Fruit fly (Drosophila melanogaster) whole organism, embryonic: ENCODE results near the gene CG11726.

ENCODE experiments used
- Antp ChIP-seq: fragments of 200-800 bp; sonication (Bioruptor generic); optimal IDR thresholded peaks from 3 replicates; lab custom pipeline; 2016; ENCODE audit warnings: missing biosample characterization, missing genetic modification characterization
- CG10209 ChIP-seq: fragments of 200-800 bp; sonication (Bioruptor generic); optimal IDR thresholded peaks from 3 replicates; lab custom pipeline; 2017; ENCODE audit warnings: missing biosample characterization, mild to moderate bottlenecking, missing genetic modification characterization, missing genetic modification reagents
- CG10979 ChIP-seq: fragments of 200-800 bp; sonication (Bioruptor generic); optimal IDR thresholded peaks from 2 replicates; lab custom pipeline; 2018; ENCODE audit warnings: missing biosample characterization, mild to moderate bottlenecking, missing genetic modification characterization, moderate library complexity
- CG13296 ChIP-seq: fragments of 200-800 bp; sonication (Bioruptor generic); optimal IDR thresholded peaks from 3 replicates; lab custom pipeline; 2018; ENCODE audit warnings: missing biosample characterization, mild to moderate bottlenecking, missing genetic modification characterization
- CG1647 ChIP-seq: fragments of 200-800 bp; sonication (Bioruptor generic); optimal IDR thresholded peaks from 3 replicates; lab custom pipeline; 2016; ENCODE audit warnings: missing biosample characterization, missing genetic modification characterization
- CG16813 ChIP-seq: fragments of 200-800 bp; sonication (Bioruptor generic); IDR thresholded peaks from 3 replicates; pipeline ENCODE4 v1.3.6; 2022; ENCODE audit warnings: missing biosample characterization, missing genetic modification characterization; ENCODE audit not compliant: partially characterized antibody
- CG1792 ChIP-seq: fragments of 200-800 bp; sonication (Bioruptor generic); optimal IDR thresholded peaks from 2 replicates; lab custom pipeline; 2016; ENCODE audit warnings: missing biosample characterization, missing genetic modification characterization
- CG3838 ChIP-seq: fragments of 200-800 bp; sonication (Bioruptor generic); optimal IDR thresholded peaks from 3 replicates; lab custom pipeline; 2016; ENCODE audit warnings: missing biosample characterization, missing genetic modification characterization
- CG4282 ChIP-seq: fragments of 200-800 bp; sonication (Bioruptor generic); optimal IDR thresholded peaks from 2 replicates; lab custom pipeline; 2016; ENCODE audit warnings: missing biosample characterization, missing genetic modification characterization
- CG4360 ChIP-seq: fragments of 200-800 bp; sonication (Bioruptor generic); IDR thresholded peaks from 2 replicates; pipeline ENCODE4 v1.3.6; 2022; ENCODE audit warnings: missing biosample characterization, missing genetic modification characterization
- CG4404 ChIP-seq: fragments of 200-800 bp; sonication (Bioruptor generic); IDR thresholded peaks from 2 replicates; pipeline ENCODE4 v1.3.6; 2022; ENCODE audit warnings: missing biosample characterization, missing genetic modification characterization
- CG6272 ChIP-seq: fragments of 200-800 bp; sonication (Bioruptor generic); IDR thresholded peaks from 2 replicates; pipeline ENCODE4 v1.3.6; 2022; ENCODE audit warnings: missing biosample characterization, missing genetic modification characterization
- CG7963 ChIP-seq: fragments of 200-800 bp; sonication (Bioruptor generic); IDR thresholded peaks from 3 replicates; pipeline ENCODE4 v1.3.6; 2022; ENCODE audit warnings: missing biosample characterization, missing genetic modification characterization; ENCODE audit not compliant: partially characterized antibody
- CG7987 ChIP-seq: fragments of 200-800 bp; sonication (Bioruptor generic); optimal IDR thresholded peaks from 2 replicates; lab custom pipeline; 2018; ENCODE audit warnings: missing biosample characterization, mild to moderate bottlenecking, missing genetic modification characterization, moderate library complexity
- CG8388 ChIP-seq: fragments of 200-800 bp; sonication (Bioruptor generic); optimal IDR thresholded peaks from 2 replicates; lab custom pipeline; 2019; ENCODE audit warnings: missing biosample characterization, mild to moderate bottlenecking, missing genetic modification characterization, moderate library complexity
- CG9437 ChIP-seq: fragments of 200-800 bp; sonication (Bioruptor generic); optimal IDR thresholded peaks from 2 replicates; lab custom pipeline; 2018; ENCODE audit warnings: missing biosample characterization, mild to moderate bottlenecking, missing genetic modification characterization
- CG9609 ChIP-seq: fragments of 200-800 bp; sonication (Bioruptor generic); optimal IDR thresholded peaks from 3 replicates; lab custom pipeline; 2016; ENCODE audit warnings: missing biosample characterization, missing genetic modification characterization
- CG9727 ChIP-seq: fragments of 200-800 bp; sonication (Bioruptor generic); optimal IDR thresholded peaks from 3 replicates; lab custom pipeline; 2017; ENCODE audit warnings: missing biosample characterization, mild to moderate bottlenecking, missing genetic modification characterization
- CG9817 ChIP-seq: fragments of 200-800 bp; sonication (Bioruptor generic); optimal IDR thresholded peaks from 2 replicates; lab custom pipeline; 2018; ENCODE audit warnings: missing biosample characterization, mild to moderate bottlenecking, missing genetic modification characterization, moderate library complexity
- Doc2 ChIP-seq: fragments of 200-800 bp; sonication (Bioruptor generic); IDR thresholded peaks from 2 replicates; pipeline ENCODE4 v1.3.6; 2022; ENCODE audit warnings: missing biosample characterization, missing genetic modification characterization
- Drgx ChIP-seq: fragments of 200-800 bp; sonication (Bioruptor generic); IDR thresholded peaks from 2 replicates; pipeline ENCODE4 v1.3.6; 2022; ENCODE audit warnings: missing biosample characterization, missing genetic modification characterization
- HLH3B ChIP-seq: fragments of 200-800 bp; sonication (Bioruptor generic); IDR thresholded peaks from 2 replicates; pipeline ENCODE4 v1.3.6; 2022; ENCODE audit warnings: missing biosample characterization, missing genetic modification characterization
- Sox100B ChIP-seq: fragments of 200-800 bp; sonication (Bioruptor generic); optimal IDR thresholded peaks from 3 replicates; lab custom pipeline; 2018; ENCODE audit warnings: missing biosample characterization, mild to moderate bottlenecking, missing genetic modification characterization
- Trl ChIP-seq, 3 experiments: fragments of >200 bp in 2 of 3; fragments of 200-800 bp in 1 of 3; sonication (Bioruptor generic) in 1 of 3; optimal IDR thresholded peaks; 2 replicates in 1 of 3; 3 replicates in 2 of 3; lab custom pipeline; 2016 to 2017; ENCODE audit warnings: missing biosample characterization in 1 of 3, missing genetic modification characterization in 1 of 3
- Usf ChIP-seq: fragments of 200-800 bp; sonication (Bioruptor generic); optimal IDR thresholded peaks from 2 replicates; lab custom pipeline; 2017; ENCODE audit warnings: missing genotype, missing biosample characterization, missing genetic modification characterization
- Vsx1 ChIP-seq: fragments of 200-800 bp; sonication (Bioruptor generic); optimal IDR thresholded peaks from 2 replicates; lab custom pipeline; 2017; ENCODE audit warnings: missing biosample characterization, mild to moderate bottlenecking, missing genetic modification characterization, missing genetic modification reagents
- Xbp1 ChIP-seq: fragments of 200-800 bp; sonication (Bioruptor generic); optimal IDR thresholded peaks from 3 replicates; lab custom pipeline; 2016; ENCODE audit warnings: missing biosample characterization, mild to moderate bottlenecking, missing genetic modification characterization
- al ChIP-seq: fragments of 200-800 bp; sonication (Bioruptor generic); IDR thresholded peaks from 2 replicates; pipeline ENCODE4 v1.3.6; 2022; ENCODE audit warnings: missing biosample characterization, missing genetic modification characterization
- bcd ChIP-seq: fragments of 200-800 bp; sonication (Bioruptor generic); optimal IDR thresholded peaks from 2 replicates; lab custom pipeline; 2017; ENCODE audit warnings: missing biosample characterization, mild to moderate bottlenecking, missing genetic modification characterization
- dan ChIP-seq: fragments of 200-800 bp; sonication (Bioruptor generic); IDR thresholded peaks from 2 replicates; pipeline ENCODE4 v1.3.6; 2022; ENCODE audit warnings: missing biosample characterization, missing genetic modification characterization
- ken ChIP-seq: fragments of 200-800 bp; sonication (Bioruptor generic); IDR thresholded peaks from 3 replicates; pipeline ENCODE4 v1.3.6; 2022; ENCODE audit warnings: missing biosample characterization, missing genetic modification characterization
- knrl ChIP-seq: fragments of 200-800 bp; sonication (Bioruptor generic); IDR thresholded peaks from 3 replicates; pipeline ENCODE4 v1.3.6; 2022; ENCODE audit warnings: missing biosample characterization, missing genetic modification characterization; ENCODE audit not compliant: partially characterized antibody
- mld ChIP-seq: fragments of 200-800 bp; sonication (Bioruptor generic); IDR thresholded peaks from 3 replicates; pipeline ENCODE4 v1.3.6; 2022; ENCODE audit warnings: missing biosample characterization, missing genetic modification characterization; ENCODE audit not compliant: partially characterized antibody
- nerfin-2 ChIP-seq: fragments of 200-800 bp; sonication (Bioruptor generic); IDR thresholded peaks from 2 replicates; pipeline ENCODE4 v1.3.6; 2022; ENCODE audit warnings: missing biosample characterization, missing genetic modification characterization; ENCODE audit not compliant: partially characterized antibody
- prd ChIP-seq, 3 experiments: fragments of >200 bp in 2 of 3; fragments of 200-800 bp in 1 of 3; sonication (Bioruptor generic) in 1 of 3; optimal IDR thresholded peaks in 2 of 3; IDR thresholded peaks in 1 of 3; 2 replicates in 2 of 3; 3 replicates in 1 of 3; pipeline versions ENCODE4 v1.3.6 to Lab custom; 2017 to 2022; ENCODE audit warnings: missing biosample characterization in 1 of 3, missing genetic modification characterization in 1 of 3
- run ChIP-seq: fragments of 200-800 bp; sonication (Bioruptor generic); optimal IDR thresholded peaks from 3 replicates; lab custom pipeline; 2018; ENCODE audit warnings: missing biosample characterization, mild to moderate bottlenecking, missing genetic modification characterization
- sima ChIP-seq: fragments of 200-800 bp; sonication (Bioruptor generic); optimal IDR thresholded peaks from 2 replicates; lab custom pipeline; 2016; ENCODE audit warnings: missing biosample characterization, missing genetic modification characterization
- sqz ChIP-seq: fragments of 200-800 bp; sonication (Bioruptor generic); optimal IDR thresholded peaks from 3 replicates; lab custom pipeline; 2018; ENCODE audit warnings: missing biosample characterization, mild to moderate bottlenecking, missing genetic modification characterization
- tio ChIP-seq: fragments of 200-800 bp; sonication (Bioruptor generic); optimal IDR thresholded peaks from 2 replicates; lab custom pipeline; 2017; ENCODE audit warnings: missing biosample characterization, missing genetic modification characterization, inconsistent platforms
- vvl ChIP-seq: fragments of 200-800 bp; sonication (Bioruptor generic); IDR thresholded peaks from 2 replicates; pipeline ENCODE4 v1.3.6; 2022; ENCODE audit warnings: missing biosample characterization, missing genetic modification characterization
- zen2 ChIP-seq: fragments of 200-800 bp; sonication (Bioruptor generic); IDR thresholded peaks from 3 replicates; pipeline ENCODE4 v1.3.6; 2022; ENCODE audit warnings: missing biosample characterization, missing genetic modification characterization; ENCODE audit not compliant: partially characterized antibody
- zfh2 ChIP-seq: fragments of 200-800 bp; sonication (Bioruptor generic); optimal IDR thresholded peaks from 2 replicates; lab custom pipeline; 2016; ENCODE audit warnings: missing biosample characterization, missing genetic modification characterization

The CG11726 gene

DNA sequence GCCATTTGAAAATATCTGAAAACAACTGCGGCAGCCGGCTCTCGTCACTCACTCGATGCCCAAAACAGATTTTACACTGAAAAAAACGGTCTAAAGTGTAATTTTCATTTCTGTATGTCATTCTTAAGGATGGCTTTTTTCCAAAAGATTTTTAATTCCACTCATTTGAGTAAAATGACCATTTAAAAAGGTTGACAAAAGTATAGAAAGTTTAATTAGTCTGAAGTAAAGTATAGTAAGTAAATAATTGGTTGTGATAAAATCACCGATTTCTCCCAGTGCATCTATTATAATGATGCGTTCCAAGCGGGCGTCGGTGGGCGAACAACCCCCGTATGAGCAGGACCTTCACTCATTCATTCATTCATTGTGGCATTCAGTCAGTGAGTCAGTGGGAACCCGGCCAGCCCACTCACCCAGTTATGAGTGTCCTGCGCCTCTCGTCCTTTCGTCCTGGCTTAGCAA lies 27.9 kb downstream of the CG11726 start (continued):
- TF ChIP-seq CG13296 (GFP tag; lab: Kevin White, UChicago): peak; percentile 43
- TF ChIP-seq Antp (GFP tag; lab: Kevin White, UChicago): no peak
- no peak for TF ChIP-seq CG7963 (GFP tag; lab: Robert Waterston, UW)
- TF ChIP-seq CG1647: no peak
- no peak; the same call in 1 of the 2 replicates for TF ChIP-seq dan (GFP tag; lab: Robert Waterston, UW)
- peak; percentile 94 for TF ChIP-seq vvl (GFP tag; lab: Robert Waterston, UW)
- TF ChIP-seq Drgx: no peak
- no peak for TF ChIP-seq CG16813 (GFP tag; lab: Robert Waterston, UW)
- no peak for TF ChIP-seq zen2 (GFP tag; lab: Robert Waterston, UW)
- TF ChIP-seq al (GFP tag; lab: Robert Waterston, UW): no peak
- TF ChIP-seq CG10979 (tag; lab: Kevin White, UChicago): peak; percentile 92
- no peak for TF ChIP-seq CG4282 (GFP tag; lab: Kevin White, UChicago)
- TF ChIP-seq zfh2 (GFP tag; lab: Kevin White, UChicago): no peak
- peak; percentile 87 for TF ChIP-seq CG8388 (GFP tag; lab: Kevin White, UChicago)
- TF ChIP-seq CG1792: peak; percentile 78
- peak; percentile 8 for TF ChIP-seq sima (GFP tag; lab: Kevin White, UChicago)
- TF ChIP-seq CG4360 (GFP tag; lab: Robert Waterston, UW): peak; percentile 54; the same call in 1 of the 2 replicates
- TF ChIP-seq knrl (GFP tag; lab: Robert Waterston, UW): no peak
- peak; percentile 57 for TF ChIP-seq bcd (GFP tag; lab: Kevin White, UChicago)
- TF ChIP-seq CG9437 (GFP tag; lab: Kevin White, UChicago): peak; percentile 55
- TF ChIP-seq sqz: peak; percentile 73
- TF ChIP-seq Trl (optimal IDR thresholded peaks at IDR 0.05; lab: Kevin White, UChicago): no peak
- TF ChIP-seq Trl (GFP tag; optimal IDR thresholded peaks at IDR 0.05; lab: Kevin White, UChicago): peak; percentile 39
- no peak for TF ChIP-seq Doc2 (GFP tag; lab: Robert Waterston, UW)
- TF ChIP-seq Xbp1 (GFP tag; lab: Kevin White, UChicago): peak; percentile 54
- TF ChIP-seq Sox100B (GFP tag; lab: Kevin White, UChicago): peak; percentile 85
- TF ChIP-seq ken (GFP tag; lab: Robert Waterston, UW): peak; percentile 74; the same call in 2 of the 3 replicates
- TF ChIP-seq HLH3B: peak; percentile 80
- TF ChIP-seq CG9727 (GFP tag; lab: Kevin White, UChicago): peak; percentile 92
- peak; percentile 65 for TF ChIP-seq CG10209 (GFP tag; lab: Kevin White, UChicago)
- TF ChIP-seq Vsx1 (GFP tag; lab: Kevin White, UChicago): peak; percentile 61
- TF ChIP-seq CG7987 (GFP tag; lab: Kevin White, UChicago): no peak
- no peak for TF ChIP-seq mld (GFP tag; lab: Robert Waterston, UW)
- peak; percentile 47 for TF ChIP-seq CG9817
- TF ChIP-seq nerfin-2 (GFP tag; lab: Robert Waterston, UW): no peak
- peak; percentile 62 for TF ChIP-seq CG6272
- no peak for TF ChIP-seq CG9609
- TF ChIP-seq run: peak; percentile 48
- peak; percentile 54 for TF ChIP-seq tio (GFP tag; lab: Kevin White, UChicago)
- TF ChIP-seq Usf (GFP tag; lab: Kevin White, UChicago): peak; percentile 5
- peak; percentile 83 for TF ChIP-seq CG4404 (GFP tag; lab: Robert Waterston, UW)
- TF ChIP-seq CG3838 (GFP tag; lab: Kevin White, UChicago): no peak
- TF ChIP-seq prd (optimal IDR thresholded peaks at IDR 0.05; lab: Kevin White, UChicago): no peak
- TF ChIP-seq prd (GFP tag; IDR thresholded peaks at IDR 0.05; lab: Robert Waterston, UW): peak; percentile 89
